Worm (Caenorhabditis elegans) whole organism, mixed stage, embryonic: ENCODE measurements around the gene mrpl-12.

Experiments
- elt-3 ChIP-seq: fragments of 150-350 bp; optimal IDR thresholded peaks from 2 replicates; lab custom pipeline; 2014; ENCODE audit warnings: missing biosample characterization, missing genetic modification characterization
- nhr-237 ChIP-seq: fragments of 150-350 bp; optimal IDR thresholded peaks from 2 replicates; lab custom pipeline; 2014; ENCODE audit warnings: missing biosample characterization, missing genetic modification characterization
- tbx-8 ChIP-seq: fragments of 200-800 bp; sonication (Bioruptor generic); optimal IDR thresholded peaks from 2 replicates; lab custom pipeline; 2018; ENCODE audit warnings: mild to moderate bottlenecking, missing genetic modification characterization, moderate library complexity, missing compliant biosample characterization
- unc-39 ChIP-seq: fragments of 150-350 bp; optimal IDR thresholded peaks from 2 replicates; lab custom pipeline; 2014; ENCODE audit warnings: missing biosample characterization, missing genetic modification characterization

DNA sequence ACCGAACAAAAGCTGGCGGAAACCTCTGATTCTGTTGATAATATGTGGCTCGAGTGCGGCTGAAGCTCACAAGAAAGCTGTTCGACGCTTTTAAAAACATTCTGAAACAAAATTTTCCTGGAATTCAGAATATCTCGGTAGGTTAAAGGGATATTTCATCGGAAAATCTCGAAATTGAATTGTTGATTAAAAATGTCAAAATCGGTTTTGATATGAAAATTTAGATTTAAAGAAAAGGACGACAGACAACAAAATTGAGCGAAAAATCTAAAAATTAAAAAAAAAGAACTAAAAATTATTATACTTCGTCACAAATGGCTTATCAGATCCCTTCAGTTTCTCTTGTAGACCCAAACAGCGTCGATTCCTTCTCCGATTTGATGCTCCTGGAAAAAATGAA lies 7.1 kb upstream of the mrpl-12 start, which contains the start of gene Y39A1A.20:
- no peak for TF ChIP-seq nhr-237
- no peak for TF ChIP-seq elt-3 (tag; lab: Kevin White, UChicago)
- no peak for TF ChIP-seq unc-39 (tag; lab: Kevin White, UChicago)
- no peak for TF ChIP-seq tbx-8 (GFP tag; lab: Kevin White, UChicago)
